Worm (Caenorhabditis elegans) whole organism, late embryonic: ENCODE results near the gene fust-1.
A peak's percentile ranks its signal among the peaks of the same experiment; 100 is the strongest.

ENCODE experiments used
- C08G9.2 ChIP-seq: sonication (generic microtip); optimal IDR thresholded peaks from 2 replicates; lab custom pipeline; 2016; ENCODE audit warnings: mild to moderate bottlenecking, missing genetic modification characterization, moderate library complexity, missing compliant biosample characterization
- C38D4.7 ChIP-seq: fragments of 200-800 bp; sonication (Bioruptor generic); optimal IDR thresholded peaks from 2 replicates; lab custom pipeline; 2018; ENCODE audit warnings: mild to moderate bottlenecking, missing genetic modification characterization, moderate library complexity, missing compliant biosample characterization
- K02D7.2 ChIP-seq: sonication (generic microtip); optimal IDR thresholded peaks from 2 replicates; lab custom pipeline; 2017; ENCODE audit warnings: mild to moderate bottlenecking, missing genetic modification characterization, missing compliant biosample characterization
- K09A11.1 ChIP-seq: sonication (generic microtip); optimal IDR thresholded peaks from 2 replicates; lab custom pipeline; 2017; ENCODE audit warnings: antibody characterized with exemption, mild to moderate bottlenecking, missing genetic modification characterization, missing compliant biosample characterization; ENCODE audit not compliant: insufficient read depth
- T23F11.4 ChIP-seq: fragments of 200-800 bp; sonication (Bioruptor generic); optimal IDR thresholded peaks from 2 replicates; lab custom pipeline; 2018; ENCODE audit warnings: mild to moderate bottlenecking, missing genetic modification characterization, missing compliant biosample characterization
- Y22D7AL.16 ChIP-seq: sonication (generic microtip); optimal IDR thresholded peaks from 2 replicates; lab custom pipeline; 2016; ENCODE audit warnings: missing genetic modification characterization, missing compliant biosample characterization
- ahr-1 ChIP-seq: sonication (generic microtip); optimal IDR thresholded peaks from 2 replicates; lab custom pipeline; 2016; ENCODE audit warnings: missing genetic modification characterization, missing compliant biosample characterization
- ama-1 ChIP-seq: fragments of 150-350 bp; optimal IDR thresholded peaks from 2 replicates; lab custom pipeline; 2014
- ceh-14 ChIP-seq: sonication (generic microtip); optimal IDR thresholded peaks from 2 replicates; lab custom pipeline; 2016; ENCODE audit warnings: missing genotype, missing genetic modification characterization, missing compliant biosample characterization
- ceh-19 ChIP-seq: fragments of 200-800 bp; sonication (Bioruptor generic); optimal IDR thresholded peaks from 2 replicates; lab custom pipeline; 2018; ENCODE audit warnings: mild to moderate bottlenecking, missing genetic modification characterization, missing compliant biosample characterization
- ceh-2 ChIP-seq: sonication (generic microtip); optimal IDR thresholded peaks from 2 replicates; lab custom pipeline; 2016; ENCODE audit warnings: missing genotype, missing genetic modification characterization, missing compliant biosample characterization
- ceh-22 ChIP-seq: sonication (generic microtip); optimal IDR thresholded peaks from 2 replicates; lab custom pipeline; 2017; ENCODE audit warnings: missing biosample characterization, missing genetic modification characterization
- ceh-34 ChIP-seq: sonication (generic microtip); optimal IDR thresholded peaks from 2 replicates; lab custom pipeline; 2016; ENCODE audit warnings: mild to moderate bottlenecking, missing genetic modification characterization, missing compliant biosample characterization
- ceh-45 ChIP-seq: fragments of 200-800 bp; sonication (Bioruptor generic); IDR thresholded peaks from 2 replicates; pipeline ENCODE4 v1.3.6; 2022; ENCODE audit warnings: missing genetic modification reagents, missing genetic modification characterization, missing compliant biosample characterization
- ceh-48 ChIP-seq: sonication (generic microtip); optimal IDR thresholded peaks from 2 replicates; lab custom pipeline; 2016; ENCODE audit warnings: missing genetic modification characterization, inconsistent platforms, missing compliant biosample characterization
- ceh-6 ChIP-seq: fragments of 200-800 bp; sonication (Bioruptor generic); optimal IDR thresholded peaks from 2 replicates; lab custom pipeline; 2018; ENCODE audit warnings: mild to moderate bottlenecking, missing genetic modification characterization, missing compliant biosample characterization
- ceh-9 ChIP-seq: sonication (generic microtip); optimal IDR thresholded peaks from 2 replicates; lab custom pipeline; 2016; ENCODE audit warnings: mild to moderate bottlenecking, missing genetic modification characterization, inconsistent platforms, missing compliant biosample characterization
- che-1 ChIP-seq: sonication (generic microtip); optimal IDR thresholded peaks from 2 replicates; lab custom pipeline; 2016; ENCODE audit warnings: mild to moderate bottlenecking, missing genetic modification characterization, missing compliant biosample characterization
- dve-1 ChIP-seq: sonication (generic microtip); optimal IDR thresholded peaks from 2 replicates; lab custom pipeline; 2017; ENCODE audit warnings: antibody characterized with exemption, mild to moderate bottlenecking, missing genetic modification characterization, missing compliant biosample characterization
- elt-4 ChIP-seq: sonication (generic microtip); optimal IDR thresholded peaks from 2 replicates; lab custom pipeline; 2016; ENCODE audit warnings: missing genetic modification characterization, missing compliant biosample characterization
- ets-4 ChIP-seq: sonication (generic microtip); optimal IDR thresholded peaks from 2 replicates; lab custom pipeline; 2016; ENCODE audit warnings: missing genetic modification characterization, missing compliant biosample characterization
- eyg-1 ChIP-seq: sonication (generic microtip); optimal IDR thresholded peaks from 2 replicates; lab custom pipeline; 2016; ENCODE audit warnings: missing genotype, missing genetic modification characterization, missing compliant biosample characterization
- fax-1 ChIP-seq: sonication (generic microtip); optimal IDR thresholded peaks from 2 replicates; lab custom pipeline; 2016; ENCODE audit warnings: missing genotype, missing genetic modification characterization, missing compliant biosample characterization
- fkh-10 ChIP-seq: fragments of 150-350 bp; optimal IDR thresholded peaks from 2 replicates; lab custom pipeline; 2014; ENCODE audit warnings: missing biosample characterization, missing genetic modification reagents, missing genetic modification characterization
- gmeb-2 ChIP-seq: sonication (generic microtip); optimal IDR thresholded peaks from 2 replicates; lab custom pipeline; 2016; ENCODE audit warnings: missing genetic modification characterization, inconsistent platforms, missing compliant biosample characterization
- hlh-30 ChIP-seq: sonication (generic microtip); optimal IDR thresholded peaks from 2 replicates; lab custom pipeline; 2017; ENCODE audit warnings: antibody characterized with exemption, missing genetic modification characterization, missing compliant biosample characterization; ENCODE audit not compliant: insufficient read depth
- hlh-6 ChIP-seq: sonication (generic microtip); optimal IDR thresholded peaks from 2 replicates; lab custom pipeline; 2016; ENCODE audit warnings: missing genotype, missing genetic modification characterization, missing compliant biosample characterization
- hlh-8 ChIP-seq: sonication (generic microtip); optimal IDR thresholded peaks from 2 replicates; lab custom pipeline; 2016; ENCODE audit warnings: missing genotype, missing genetic modification characterization, missing compliant biosample characterization
- lim-6 ChIP-seq: sonication (generic microtip); optimal IDR thresholded peaks from 2 replicates; lab custom pipeline; 2016; ENCODE audit warnings: missing genetic modification characterization, missing compliant biosample characterization
- lin-11 ChIP-seq: fragments of 200-800 bp; sonication (Bioruptor generic); optimal IDR thresholded peaks from 2 replicates; lab custom pipeline; 2018; ENCODE audit warnings: mild to moderate bottlenecking, missing genetic modification characterization, missing compliant biosample characterization
- nfya-1 ChIP-seq: sonication (generic microtip); optimal IDR thresholded peaks from 2 replicates; lab custom pipeline; 2017; ENCODE audit warnings: missing genetic modification characterization, mild to moderate bottlenecking, missing compliant biosample characterization, antibody characterized with exemption, moderate library complexity
- nhr-232 ChIP-seq: sonication (generic microtip); optimal IDR thresholded peaks from 2 replicates; lab custom pipeline; 2016; ENCODE audit warnings: missing genetic modification characterization, missing compliant biosample characterization
- odd-2 ChIP-seq: sonication (generic microtip); optimal IDR thresholded peaks from 2 replicates; lab custom pipeline; 2017; ENCODE audit warnings: antibody characterized with exemption, mild to moderate bottlenecking, missing genetic modification characterization, missing compliant biosample characterization
- pat-9 ChIP-seq: fragments of 200-800 bp; sonication (Bioruptor generic); optimal IDR thresholded peaks from 2 replicates; lab custom pipeline; 2018; ENCODE audit warnings: mild to moderate bottlenecking, missing genetic modification characterization, moderate library complexity, missing compliant biosample characterization
- pax-1 ChIP-seq: fragments of 150-350 bp; optimal IDR thresholded peaks from 2 replicates; lab custom pipeline; 2014; ENCODE audit warnings: missing biosample characterization, missing genetic modification characterization
- pha-2 ChIP-seq: sonication (generic microtip); optimal IDR thresholded peaks from 2 replicates; lab custom pipeline; 2017; ENCODE audit warnings: mild to moderate bottlenecking, missing genetic modification characterization, missing compliant biosample characterization
- pha-4 ChIP-seq: fragments of 150-350 bp; optimal IDR thresholded peaks from 2 replicates; lab custom pipeline; 2018; ENCODE audit warnings: missing biosample characterization, missing genetic modification reagents, missing genetic modification characterization
- pqm-1 ChIP-seq: sonication (generic microtip); optimal IDR thresholded peaks from 2 replicates; lab custom pipeline; 2016; ENCODE audit warnings: missing genetic modification characterization, missing compliant biosample characterization
- pros-1 ChIP-seq: fragments of 150-350 bp; optimal IDR thresholded peaks from 2 replicates; lab custom pipeline; 2014; ENCODE audit warnings: missing biosample characterization, missing genetic modification reagents, missing genetic modification characterization
- ref-2 ChIP-seq: sonication (generic microtip); optimal IDR thresholded peaks from 2 replicates; lab custom pipeline; 2016; ENCODE audit warnings: missing genetic modification characterization, missing compliant biosample characterization
- sdc-2 ChIP-seq: sonication (generic microtip); optimal IDR thresholded peaks from 2 replicates; lab custom pipeline; 2016; ENCODE audit warnings: missing genotype, missing genetic modification characterization, missing compliant biosample characterization
- sox-4 ChIP-seq: sonication (generic microtip); optimal IDR thresholded peaks from 2 replicates; lab custom pipeline; 2017; ENCODE audit warnings: mild to moderate bottlenecking, missing genetic modification characterization, inconsistent platforms, missing compliant biosample characterization
- syd-9 ChIP-seq: sonication (generic microtip); optimal IDR thresholded peaks from 2 replicates; lab custom pipeline; 2016; ENCODE audit warnings: mild to moderate bottlenecking, missing genetic modification characterization, moderate library complexity, missing compliant biosample characterization
- tbx-7 ChIP-seq: sonication (generic microtip); optimal IDR thresholded peaks from 2 replicates; lab custom pipeline; 2016; ENCODE audit warnings: missing genotype, missing genetic modification characterization, missing compliant biosample characterization
- ttx-3 ChIP-seq: sonication (generic microtip); optimal IDR thresholded peaks from 2 replicates; lab custom pipeline; 2016; ENCODE audit warnings: missing genetic modification reagents, missing genetic modification characterization, missing compliant biosample characterization
- unc-3 ChIP-seq, 2 experiments: fragments of 200-800 bp in 1 of 2; sonication (Bioruptor generic) in 1 of 2; sonication (generic microtip) in 1 of 2; conservative IDR thresholded peaks in 1 of 2; optimal IDR thresholded peaks in 1 of 2; 2 replicates each; pipeline versions ENCODE4 v1.3.6 to Lab custom; 2016 to 2022; ENCODE audit warnings: missing compliant biosample characterization in 2 of 2, missing genetic modification characterization in 2 of 2, missing genetic modification reagents in 1 of 2
- unc-42 ChIP-seq: sonication (generic microtip); optimal IDR thresholded peaks from 2 replicates; lab custom pipeline; 2016; ENCODE audit warnings: missing genotype, missing genetic modification characterization, missing compliant biosample characterization
- unc-55 ChIP-seq: sonication (generic microtip); optimal IDR thresholded peaks from 2 replicates; lab custom pipeline; 2017; ENCODE audit warnings: missing biosample characterization, missing genetic modification reagents, missing genetic modification characterization
- unc-86 ChIP-seq: sonication (generic microtip); optimal IDR thresholded peaks from 2 replicates; lab custom pipeline; 2016; ENCODE audit warnings: missing genetic modification characterization, missing compliant biosample characterization
- zip-5 ChIP-seq: sonication (generic microtip); optimal IDR thresholded peaks from 2 replicates; lab custom pipeline; 2016; ENCODE audit warnings: missing genetic modification characterization, missing compliant biosample characterization
- ztf-16 ChIP-seq: sonication (generic microtip); optimal IDR thresholded peaks from 2 replicates; lab custom pipeline; 2017; ENCODE audit warnings: missing genetic modification characterization, missing compliant biosample characterization

fust-1 gene

ce11 chrII:7151969-7152631 lies at the start of gene fust-1:
Gene fust-1 (plus strand): TSS chrII:7152581.
- TF ChIP-seq unc-86 (peak; percentile 70), hlh-6 (tag; lab: Kevin White, UChicago) (peak; percentile 9), unc-55 (GFP tag; lab: Kevin White, UChicago) (peak; percentile 23), fax-1 (tag; lab: Kevin White, UChicago) (peak; percentile 40), Y22D7AL.16 (tag; lab: Kevin White, UChicago) (peak; percentile 47), ztf-16 (tag; lab: Kevin White, UChicago) (peak; percentile 49), zip-5 (tag; lab: Kevin White, UChicago) (peak; percentile 23), elt-4 (no peak), ceh-6 (GFP tag; lab: Kevin White, UChicago) (peak; percentile 52), unc-42 (tag; lab: Kevin White, UChicago) (peak; percentile 75), syd-9 (tag; lab: Kevin White, UChicago) (peak; percentile 55), eyg-1 (no peak), odd-2 (tag; lab: Kevin White, UChicago) (no peak), ceh-9 (tag; lab: Kevin White, UChicago) (no peak), pha-4 (tag; lab: Kevin White, UChicago) (no peak), ahr-1 (no peak), C08G9.2 (tag; lab: Kevin White, UChicago) (peak; percentile 57), ceh-22 (tag; lab: Kevin White, UChicago) (no peak), pat-9 (tag; lab: Kevin White, UChicago) (peak; percentile 67), gmeb-2 (tag; lab: Kevin White, UChicago) (peak; percentile 69), pha-2 (tag; lab: Kevin White, UChicago) (no peak), fkh-10 (no peak), unc-3 (GFP tag; conservative IDR thresholded peaks at IDR 0.05; lab: Robert Waterston, UW) (no peak; the same call in 1 of the 2 replicates), unc-3 (tag; optimal IDR thresholded peaks at IDR 0.05; lab: Kevin White, UChicago) (peak; percentile 26), C38D4.7 (GFP tag; lab: Kevin White, UChicago) (peak; percentile 20), hlh-8 (tag; lab: Kevin White, UChicago) (peak; percentile 58), K02D7.2 (tag; lab: Kevin White, UChicago) (peak; percentile 37), ceh-2 (peak; percentile 62), ceh-19 (GFP tag; lab: Kevin White, UChicago) (peak; percentile 42), ttx-3 (tag; lab: Kevin White, UChicago) (peak; percentile 72), T23F11.4 (GFP tag; lab: Kevin White, UChicago) (peak; percentile 55), ceh-34 (tag; lab: Kevin White, UChicago) (peak; percentile 76), sdc-2 (tag; lab: Kevin White, UChicago) (peak; percentile 30), ama-1 (lab: Kevin White, UChicago) (no peak), dve-1 (peak; percentile 80), K09A11.1 (tag; lab: Kevin White, UChicago) (peak; percentile 51), ref-2 (peak; percentile 73), ceh-45 (0 out of 2 replicates have a peak, but pooled peaks have one; percentile 40), nhr-232 (peak; percentile 20), pqm-1 (tag; lab: Kevin White, UChicago) (no peak), ceh-48 (tag; lab: Kevin White, UChicago) (peak; percentile 32), pax-1 (tag; lab: Kevin White, UChicago) (peak; percentile 64), che-1 (tag; lab: Kevin White, UChicago) (peak; percentile 21), sox-4 (tag; lab: Kevin White, UChicago) (peak; percentile 58), nfya-1 (tag; lab: Kevin White, UChicago) (peak; percentile 86), hlh-30 (tag; lab: Kevin White, UChicago) (peak; percentile 58), ets-4 (peak; percentile 64), tbx-7 (tag; lab: Kevin White, UChicago) (peak; percentile 22), lin-11 (tag; lab: Kevin White, UChicago) (peak; percentile 30), pros-1 (tag; lab: Kevin White, UChicago) (peak; percentile 60), ceh-14 (tag; lab: Kevin White, UChicago) (peak; percentile 73), lim-6 (tag; lab: Kevin White, UChicago) (no peak)
